Worm (Caenorhabditis elegans): Measurements from ENCODE around the gene F41G3.21.

ce11 chrII:6776418-6777034, 23.8 kb upstream of the F41G3.21 start, which contains the start of gene ssup-72:
- TF ChIP-seq blmp-1 (tag; optimal IDR thresholded peaks at IDR 0.05) (peak; percentile 25), nhr-11 (tag; optimal IDR thresholded peaks at IDR 0.05) (no peak), irx-1 (tag; optimal IDR thresholded peaks at IDR 0.05) (peak; percentile 82), F16B12.6 (tag; optimal IDR thresholded peaks at IDR 0.05) (no peak), lin-35 (GFP tag; optimal IDR thresholded peaks at IDR 0.05) (peak; percentile 84 to 91), nhr-77 (tag; optimal IDR thresholded peaks at IDR 0.05) (peak; percentile 15), snpc-4 (tag; optimal IDR thresholded peaks at IDR 0.05) (peak; percentile 41), lin-15B (tag; optimal IDR thresholded peaks at IDR 0.05) (peak; percentile 39)

Data from whole organism, L1 larva.